Fruit fly (Drosophila melanogaster) whole organism, embryonic: Measurements from ENCODE around the gene CG18213.

Experiments
- Adf1 ChIP-seq: fragments of 200-800 bp; sonication (Bioruptor generic); IDR thresholded peaks from 2 replicates; pipeline ENCODE4 v1.3.6; 2022; ENCODE audit warnings: missing biosample characterization, missing genetic modification characterization
- CG2202 ChIP-seq: fragments of 200-800 bp; sonication (Bioruptor generic); optimal IDR thresholded peaks from 2 replicates; lab custom pipeline; 2018; ENCODE audit warnings: missing biosample characterization, mild to moderate bottlenecking, missing genetic modification characterization
- NK7.1 ChIP-seq: fragments of 200-800 bp; sonication (Bioruptor generic); optimal IDR thresholded peaks from 3 replicates; lab custom pipeline; 2016; ENCODE audit warnings: missing biosample characterization, missing genetic modification characterization
- Six4 ChIP-seq: fragments of 200-800 bp; sonication (Bioruptor generic); optimal IDR thresholded peaks from 2 replicates; lab custom pipeline; 2016; ENCODE audit warnings: missing biosample characterization, missing genetic modification characterization
- knrl ChIP-seq: fragments of 200-800 bp; sonication (Bioruptor generic); IDR thresholded peaks from 3 replicates; pipeline ENCODE4 v1.3.6; 2022; ENCODE audit warnings: missing biosample characterization, missing genetic modification characterization; ENCODE audit not compliant: partially characterized antibody
- p53 ChIP-seq: fragments of 200-800 bp; sonication (Bioruptor generic); optimal IDR thresholded peaks from 2 replicates; lab custom pipeline; 2016; ENCODE audit warnings: missing biosample characterization, missing genetic modification characterization

DNA sequence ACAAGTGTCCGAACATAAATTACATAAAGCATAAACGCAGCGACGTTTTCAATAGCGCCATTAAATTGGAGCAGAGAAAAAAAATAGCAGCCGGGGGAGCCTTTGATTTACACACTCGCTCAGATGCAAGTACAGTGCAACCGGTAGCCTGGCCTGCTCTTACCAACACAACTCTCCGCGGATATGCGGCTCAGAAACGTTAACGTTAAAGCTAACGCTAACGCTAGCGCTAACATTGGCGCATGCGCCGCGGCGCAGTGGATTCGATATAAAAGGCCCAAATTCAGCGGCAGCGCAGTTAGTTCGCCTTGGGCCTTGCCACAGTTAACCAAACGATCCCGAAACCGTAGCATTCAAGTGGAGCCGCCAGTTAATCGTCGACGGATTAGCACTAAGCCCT lies 25.7 kb downstream of the CG18213 start, which contains the start of gene Pxd:
- TF ChIP-seq knrl (GFP tag; lab: Robert Waterston, UW), result no peak
- TF ChIP-seq p53 (GFP tag; lab: Kevin White, UChicago), result no peak
- no peak for TF ChIP-seq NK7.1
- no peak for TF ChIP-seq CG2202 (tag; lab: Kevin White, UChicago)
- no peak for TF ChIP-seq Adf1 (GFP tag; lab: Robert Waterston, UW)
- TF ChIP-seq Six4 (GFP tag; lab: Kevin White, UChicago), result no peak
